Fruit fly (Drosophila melanogaster) whole organism, embryonic: ENCODE results near the gene CG9150.

ENCODE experiments used
- Aef1 ChIP-seq: fragments of 200-800 bp; sonication (Bioruptor generic); IDR thresholded peaks from 3 replicates; pipeline ENCODE4 v1.3.6; 2022; ENCODE audit warnings: missing biosample characterization, missing genetic modification characterization
- Blimp-1 ChIP-seq: fragments of 200-800 bp; sonication (Bioruptor generic); optimal IDR thresholded peaks from 3 replicates; lab custom pipeline; 2018; ENCODE audit warnings: missing biosample characterization, missing genetic modification characterization, mild to moderate bottlenecking, moderate library complexity, missing genetic modification reagents
- CG10543 ChIP-seq: fragments of 200-800 bp; sonication (Bioruptor generic); optimal IDR thresholded peaks from 3 replicates; lab custom pipeline; 2017; ENCODE audit warnings: missing biosample characterization, mild to moderate bottlenecking, missing genetic modification characterization, moderate library complexity
- CG10979 ChIP-seq: fragments of 200-800 bp; sonication (Bioruptor generic); optimal IDR thresholded peaks from 2 replicates; lab custom pipeline; 2018; ENCODE audit warnings: missing biosample characterization, mild to moderate bottlenecking, missing genetic modification characterization, moderate library complexity
- CG12071 ChIP-seq: fragments of 200-800 bp; sonication (Bioruptor generic); optimal IDR thresholded peaks from 3 replicates; lab custom pipeline; 2018; ENCODE audit warnings: missing biosample characterization, mild to moderate bottlenecking, missing genetic modification characterization
- CG12391 ChIP-seq: fragments of 200-800 bp; sonication (Bioruptor generic); optimal IDR thresholded peaks from 3 replicates; lab custom pipeline; 2018; ENCODE audit warnings: missing biosample characterization, mild to moderate bottlenecking, missing genetic modification characterization, moderate library complexity
- CG13775 ChIP-seq: fragments of 200-800 bp; sonication (Bioruptor generic); optimal IDR thresholded peaks from 3 replicates; lab custom pipeline; 2017; ENCODE audit warnings: missing biosample characterization, mild to moderate bottlenecking, missing genetic modification characterization
- CG14965 ChIP-seq: fragments of 200-800 bp; sonication (Bioruptor generic); optimal IDR thresholded peaks from 2 replicates; lab custom pipeline; 2016; ENCODE audit warnings: missing biosample characterization, missing genetic modification characterization, borderline replicate concordance
- CG15011 ChIP-seq: fragments of 200-800 bp; sonication (Bioruptor generic); optimal IDR thresholded peaks from 3 replicates; lab custom pipeline; 2018; ENCODE audit warnings: missing biosample characterization, mild to moderate bottlenecking, missing genetic modification characterization
- CG17912 ChIP-seq: fragments of 200-800 bp; sonication (Bioruptor generic); optimal IDR thresholded peaks from 2 replicates; lab custom pipeline; 2018; ENCODE audit warnings: missing biosample characterization, mild to moderate bottlenecking, missing genetic modification characterization
- CG18476 ChIP-seq: fragments of 200-800 bp; sonication (Bioruptor generic); optimal IDR thresholded peaks from 2 replicates; lab custom pipeline; 2016; ENCODE audit warnings: missing biosample characterization, mild to moderate bottlenecking, missing genetic modification characterization
- CG2129 ChIP-seq: fragments of 200-800 bp; sonication (Bioruptor generic); IDR thresholded peaks from 2 replicates; pipeline ENCODE4 v1.3.6; 2022; ENCODE audit warnings: missing biosample characterization, missing genetic modification characterization; ENCODE audit not compliant: partially characterized antibody
- CG34422 ChIP-seq: fragments of 200-800 bp; sonication (Bioruptor generic); IDR thresholded peaks from 3 replicates; pipeline ENCODE4 v1.3.6; 2022; ENCODE audit warnings: missing biosample characterization, missing genetic modification characterization
- CG4360 ChIP-seq: fragments of 200-800 bp; sonication (Bioruptor generic); IDR thresholded peaks from 2 replicates; pipeline ENCODE4 v1.3.6; 2022; ENCODE audit warnings: missing biosample characterization, missing genetic modification characterization
- CG7987 ChIP-seq: fragments of 200-800 bp; sonication (Bioruptor generic); optimal IDR thresholded peaks from 2 replicates; lab custom pipeline; 2018; ENCODE audit warnings: missing biosample characterization, mild to moderate bottlenecking, missing genetic modification characterization, moderate library complexity
- CG9437 ChIP-seq: fragments of 200-800 bp; sonication (Bioruptor generic); optimal IDR thresholded peaks from 2 replicates; lab custom pipeline; 2018; ENCODE audit warnings: missing biosample characterization, mild to moderate bottlenecking, missing genetic modification characterization
- D19B ChIP-seq: fragments of 200-800 bp; sonication (Bioruptor generic); optimal IDR thresholded peaks from 2 replicates; lab custom pipeline; 2017; ENCODE audit warnings: missing biosample characterization, mild to moderate bottlenecking, missing genetic modification characterization
- Dad ChIP-seq: fragments of 200-800 bp; sonication (Bioruptor generic); optimal IDR thresholded peaks from 3 replicates; lab custom pipeline; 2016; ENCODE audit warnings: missing biosample characterization, missing genetic modification characterization
- Dip3 ChIP-seq: fragments of 200-800 bp; sonication (Bioruptor generic); optimal IDR thresholded peaks from 3 replicates; lab custom pipeline; 2016; ENCODE audit warnings: missing biosample characterization, missing genetic modification characterization
- Dll ChIP-seq: fragments of 200-800 bp; sonication (Bioruptor generic); IDR thresholded peaks from 4 replicates; pipeline ENCODE4 v1.3.6; 2022; ENCODE audit warnings: missing biosample characterization, missing genetic modification characterization; ENCODE audit not compliant: partially characterized antibody
- Dp ChIP-seq: fragments of 200-800 bp; sonication (Bioruptor generic); optimal IDR thresholded peaks from 2 replicates; lab custom pipeline; 2018; ENCODE audit warnings: missing biosample characterization, mild to moderate bottlenecking, missing genetic modification characterization, moderate library complexity
- Fer1 ChIP-seq: fragments of 200-800 bp; sonication (Bioruptor generic); optimal IDR thresholded peaks from 2 replicates; lab custom pipeline; 2017; ENCODE audit warnings: missing biosample characterization, mild to moderate bottlenecking, missing genetic modification characterization
- Hmx ChIP-seq: fragments of 200-800 bp; sonication (Bioruptor generic); optimal IDR thresholded peaks from 2 replicates; lab custom pipeline; 2016; ENCODE audit warnings: missing biosample characterization, missing genetic modification characterization
- Hr51 ChIP-seq, 2 experiments: fragments of 200-800 bp; sonication (Bioruptor generic); optimal IDR thresholded peaks; 2 replicates in 1 of 2; 3 replicates in 1 of 2; lab custom pipeline; 2016 to 2018; ENCODE audit warnings: missing biosample characterization in 2 of 2, missing genetic modification characterization in 2 of 2, mild to moderate bottlenecking in 1 of 2, moderate library complexity in 1 of 2
- Lhr ChIP-seq: fragments of 200-800 bp; sonication (Bioruptor generic); optimal IDR thresholded peaks from 3 replicates; lab custom pipeline; 2017; ENCODE audit warnings: mild to moderate bottlenecking, missing biosample characterization, missing genetic modification reagents, missing genetic modification characterization
- Lim3 ChIP-seq: fragments of 200-800 bp; sonication (Bioruptor generic); IDR thresholded peaks from 2 replicates; pipeline ENCODE4 v1.3.6; 2022; ENCODE audit warnings: missing biosample characterization, missing genetic modification characterization
- MBD-R2 ChIP-seq: fragments of 200-800 bp; sonication (Bioruptor generic); IDR thresholded peaks from 2 replicates; pipeline ENCODE4 v1.3.6; 2022; ENCODE audit warnings: missing biosample characterization, missing genetic modification characterization
- Meics ChIP-seq: fragments of 200-800 bp; sonication (Bioruptor generic); optimal IDR thresholded peaks from 2 replicates; lab custom pipeline; 2017; ENCODE audit warnings: missing biosample characterization, mild to moderate bottlenecking, missing genetic modification characterization
- Opbp ChIP-seq: fragments of 200-800 bp; sonication (Bioruptor generic); IDR thresholded peaks from 3 replicates; pipeline ENCODE4 v1.3.6; 2022; ENCODE audit warnings: missing biosample characterization, missing genetic modification characterization; ENCODE audit not compliant: partially characterized antibody
- Sin3A ChIP-seq: fragments of >200 bp; optimal IDR thresholded peaks from 2 replicates; lab custom pipeline; 2018
- Sry-δ ChIP-seq: fragments of 200-800 bp; sonication (Bioruptor generic); optimal IDR thresholded peaks from 2 replicates; lab custom pipeline; 2016; ENCODE audit warnings: missing biosample characterization, missing genetic modification characterization
- amos ChIP-seq: fragments of 200-800 bp; sonication (Bioruptor generic); IDR thresholded peaks from 2 replicates; pipeline ENCODE4 v1.3.6; 2022; ENCODE audit warnings: missing biosample characterization, missing genetic modification characterization; ENCODE audit not compliant: partially characterized antibody
- ash1 ChIP-seq: fragments of 200-800 bp; sonication (Bioruptor generic); optimal IDR thresholded peaks from 2 replicates; lab custom pipeline; 2018; ENCODE audit warnings: missing biosample characterization, mild to moderate bottlenecking, missing genetic modification characterization
- az2 ChIP-seq: fragments of 200-800 bp; sonication (Bioruptor generic); optimal IDR thresholded peaks from 3 replicates; lab custom pipeline; 2016; ENCODE audit warnings: missing biosample characterization, missing genetic modification characterization
- bab2 ChIP-seq: fragments of 200-800 bp; sonication (Bioruptor generic); optimal IDR thresholded peaks from 2 replicates; lab custom pipeline; 2016; ENCODE audit warnings: missing biosample characterization, missing genetic modification characterization
- bsh ChIP-seq, 2 experiments: fragments of 200-800 bp; sonication (Bioruptor generic); optimal IDR thresholded peaks; 2 replicates each; lab custom pipeline; 2017 to 2018; ENCODE audit warnings: mild to moderate bottlenecking in 2 of 2, missing biosample characterization in 2 of 2, missing genetic modification characterization in 2 of 2, moderate library complexity in 1 of 2
- chif ChIP-seq, 2 experiments: fragments of 200-800 bp; sonication (Bioruptor generic); optimal IDR thresholded peaks; 3 replicates each; lab custom pipeline; 2016; ENCODE audit warnings: missing biosample characterization in 2 of 2, missing genetic modification characterization in 2 of 2
- chm ChIP-seq: fragments of 200-800 bp; sonication (Bioruptor generic); IDR thresholded peaks from 2 replicates; pipeline ENCODE4 v1.3.6; 2022; ENCODE audit warnings: missing biosample characterization, missing genetic modification characterization
- emc ChIP-seq: fragments of 200-800 bp; sonication (Bioruptor generic); optimal IDR thresholded peaks from 2 replicates; lab custom pipeline; 2016; ENCODE audit warnings: missing biosample characterization, missing genetic modification characterization
- ftz-f1 ChIP-seq: fragments of 200-800 bp; sonication (Bioruptor generic); optimal IDR thresholded peaks from 2 replicates; lab custom pipeline; 2016; ENCODE audit warnings: missing biosample characterization, missing genetic modification characterization
- gem ChIP-seq: fragments of 200-800 bp; sonication (Bioruptor generic); optimal IDR thresholded peaks from 2 replicates; lab custom pipeline; 2019; ENCODE audit warnings: missing biosample characterization, mild to moderate bottlenecking, missing genetic modification characterization, moderate library complexity
- lola ChIP-seq, 3 experiments: fragments of >200 bp in 2 of 3; fragments of 200-800 bp in 1 of 3; sonication (Bioruptor generic) in 1 of 3; optimal IDR thresholded peaks; 2 replicates each; lab custom pipeline; 2017 to 2019; ENCODE audit warnings: missing biosample characterization in 3 of 3, missing genetic modification characterization in 3 of 3, mild to moderate bottlenecking in 1 of 3, moderate library complexity in 1 of 3
- nom ChIP-seq: fragments of 200-800 bp; sonication (Bioruptor generic); optimal IDR thresholded peaks from 2 replicates; lab custom pipeline; 2017; ENCODE audit warnings: missing biosample characterization, missing genetic modification characterization, mild to moderate bottlenecking, moderate library complexity, missing genetic modification reagents
- pho ChIP-seq: fragments of 200-800 bp; sonication (Bioruptor generic); optimal IDR thresholded peaks from 2 replicates; lab custom pipeline; 2016; ENCODE audit warnings: missing biosample characterization, missing genetic modification characterization
- pita ChIP-seq: fragments of 200-800 bp; sonication (Bioruptor generic); optimal IDR thresholded peaks from 2 replicates; lab custom pipeline; 2017; ENCODE audit warnings: missing biosample characterization, mild to moderate bottlenecking, missing genetic modification characterization
- run ChIP-seq: fragments of 200-800 bp; sonication (Bioruptor generic); optimal IDR thresholded peaks from 3 replicates; lab custom pipeline; 2018; ENCODE audit warnings: missing biosample characterization, mild to moderate bottlenecking, missing genetic modification characterization
- sug ChIP-seq: fragments of 200-800 bp; optimal IDR thresholded peaks from 2 replicates; lab custom pipeline; 2019; ENCODE audit warnings: missing biosample characterization, mild to moderate bottlenecking, missing genetic modification characterization, moderate library complexity
- vnd ChIP-seq: fragments of 200-800 bp; sonication (Bioruptor generic); IDR thresholded peaks from 3 replicates; pipeline ENCODE4 v1.3.6; 2022; ENCODE audit warnings: missing biosample characterization, missing genetic modification characterization; ENCODE audit not compliant: partially characterized antibody
- wek ChIP-seq: fragments of 200-800 bp; sonication (Bioruptor generic); optimal IDR thresholded peaks from 3 replicates; lab custom pipeline; 2018; ENCODE audit warnings: missing biosample characterization, mild to moderate bottlenecking, missing genetic modification characterization, moderate library complexity
- zfh1 ChIP-seq: fragments of 200-800 bp; sonication (Bioruptor generic); IDR thresholded peaks from 3 replicates; pipeline ENCODE4 v1.3.6; 2022; ENCODE audit warnings: missing biosample characterization, missing genetic modification characterization

Gene CG9150

dm6 chr2L:6100202-6100689, 31.9 kb upstream of the CG9150 start, which contains the start of gene stai (continued):
- TF ChIP-seq CG2129 (GFP tag; lab: Robert Waterston, UW) (no peak), CG10543 (GFP tag; lab: Kevin White, UChicago) (no peak), CG13775 (no peak), CG10979 (tag; lab: Kevin White, UChicago) (no peak), Fer1 (GFP tag; lab: Kevin White, UChicago) (no peak), CG17912 (no peak), CG12071 (GFP tag; lab: Kevin White, UChicago) (no peak), CG4360 (GFP tag; lab: Robert Waterston, UW) (peak; percentile 86), ftz-f1 (GFP tag; lab: Kevin White, UChicago) (no peak), Lhr (GFP tag; lab: Kevin White, UChicago) (no peak), sug (no peak), run (tag; lab: Kevin White, UChicago) (no peak), Opbp (no peak), Meics (GFP tag; lab: Kevin White, UChicago) (no peak), chif (GFP tag; optimal IDR thresholded peaks at IDR 0.05; lab: Kevin White, UChicago) (no peak), Dll (GFP tag; lab: Robert Waterston, UW) (0 out of 4 replicates have a peak, but pooled peaks have one; percentile 22), lola (GFP tag; optimal IDR thresholded peaks at IDR 0.05; lab: Kevin White, UChicago) (no peak), Sin3A (lab: Kevin White, UChicago) (no peak), ash1 (GFP tag; lab: Kevin White, UChicago) (no peak), emc (GFP tag; lab: Kevin White, UChicago) (no peak), bab2 (GFP tag; lab: Kevin White, UChicago) (no peak), CG9437 (GFP tag; lab: Kevin White, UChicago) (no peak), CG14965 (GFP tag; lab: Kevin White, UChicago) (no peak), Dad (GFP tag; lab: Kevin White, UChicago) (no peak), amos (no peak), vnd (GFP tag; lab: Robert Waterston, UW) (no peak), CG34422 (GFP tag; lab: Robert Waterston, UW) (no peak), CG12391 (tag; lab: Kevin White, UChicago) (no peak), az2 (GFP tag; lab: Kevin White, UChicago) (no peak), Hr51 (GFP tag; optimal IDR thresholded peaks at IDR 0.05; lab: Kevin White, UChicago) (no peak), chm (GFP tag; lab: Robert Waterston, UW) (no peak), Blimp-1 (GFP tag; lab: Kevin White, UChicago) (peak; percentile 40), Hmx (GFP tag; lab: Kevin White, UChicago) (no peak), bsh (GFP tag; optimal IDR thresholded peaks at IDR 0.05; lab: Kevin White, UChicago) (peak in 1 of 2 experiments; percentile 58), pita (GFP tag; lab: Kevin White, UChicago) (no peak), Dip3 (GFP tag; lab: Kevin White, UChicago) (no peak), D19B (GFP tag; lab: Kevin White, UChicago) (no peak), nom (GFP tag; lab: Kevin White, UChicago) (peak; percentile 80), CG15011 (GFP tag; lab: Kevin White, UChicago) (no peak), Aef1 (0 out of 3 replicates have a peak, but pooled peaks have one; percentile 13), Sry-δ (no peak), pho (no peak), CG7987 (GFP tag; lab: Kevin White, UChicago) (no peak), gem (no peak), CG18476 (GFP tag; lab: Kevin White, UChicago) (no peak), MBD-R2 (GFP tag; lab: Robert Waterston, UW) (0 out of 2 replicates have a peak, but pooled peaks have one; percentile 12), wek (GFP tag; lab: Kevin White, UChicago) (no peak), Lim3 (no peak), zfh1 (GFP tag; lab: Robert Waterston, UW) (no peak), Dp (GFP tag; lab: Kevin White, UChicago) (no peak)
